Fruit fly (Drosophila melanogaster): ENCODE measurements around the gene CG42724.

Gene CG42724

DNA sequence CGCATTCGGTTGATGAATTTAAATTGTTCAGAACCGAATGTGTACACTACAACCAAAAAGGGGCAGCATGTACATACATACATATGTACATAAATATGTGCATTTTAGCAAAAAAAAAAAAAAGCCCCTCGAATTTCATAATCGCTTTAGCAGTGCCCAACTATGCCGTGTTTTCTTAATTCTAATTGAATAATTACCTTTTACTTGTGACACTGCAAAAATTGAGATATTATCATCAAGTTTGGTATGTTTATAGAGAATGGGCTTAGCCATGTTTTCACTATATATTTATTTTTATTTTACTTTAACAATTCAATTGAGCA, 33.4 kb upstream of the CG42724 start (continued):
- no peak for TF ChIP-seq Gug (GFP tag; IDR thresholded peaks at IDR 0.05)
- no peak for TF ChIP-seq CG7368 (GFP tag; optimal IDR thresholded peaks at IDR 0.05)
- no peak for TF ChIP-seq dsx (GFP tag; optimal IDR thresholded peaks at IDR 0.05; ENCODE audit: poor library complexity, severe bottlenecking)
- no peak for TF ChIP-seq Blimp-1 (GFP tag; optimal IDR thresholded peaks at IDR 0.05)
- no peak for TF ChIP-seq vri (GFP tag; optimal IDR thresholded peaks at IDR 0.05)
- TF ChIP-seq pdm3 (GFP tag; optimal IDR thresholded peaks at IDR 0.05) = no peak

dm6 chr3R:6400710-6401521, 32.8 kb upstream of the CG42724 start:
- no peak for TF ChIP-seq Lpt (GFP tag; optimal IDR thresholded peaks at IDR 0.05)
- no peak for TF ChIP-seq CG31627 (GFP tag; optimal IDR thresholded peaks at IDR 0.05)
- TF ChIP-seq fkh (GFP tag; optimal IDR thresholded peaks at IDR 0.05) = peak; percentile 78
- TF ChIP-seq salr (GFP tag; optimal IDR thresholded peaks at IDR 0.05) = no peak
- TF ChIP-seq CG11762 (GFP tag; optimal IDR thresholded peaks at IDR 0.05; ENCODE audit: insufficient read depth) = no peak
- no peak for TF ChIP-seq cyc (GFP tag; optimal IDR thresholded peaks at IDR 0.05)
- TF ChIP-seq CG6163 (GFP tag; IDR thresholded peaks at IDR 0.05) = no peak
- no peak for TF ChIP-seq Eip78C (GFP tag)
- no peak for TF ChIP-seq CG6792 (GFP tag; optimal IDR thresholded peaks at IDR 0.05)
- TF ChIP-seq CG6854 (GFP tag; optimal IDR thresholded peaks at IDR 0.05) = peak; percentile 76
- TF ChIP-seq dac (GFP tag; optimal IDR thresholded peaks at IDR 0.05) = no peak
- TF ChIP-seq ss (GFP tag; optimal IDR thresholded peaks at IDR 0.05) = peak in 1 of 2 experiments; percentile 7
- TF ChIP-seq CG11294 (GFP tag; IDR thresholded peaks at IDR 0.05) = no peak
- no peak for TF ChIP-seq Hr39 (GFP tag; optimal IDR thresholded peaks at IDR 0.05)
- TF ChIP-seq spab (GFP tag; optimal IDR thresholded peaks at IDR 0.05) = no peak
- peak; percentile 26 for TF ChIP-seq Sox14 (GFP tag; optimal IDR thresholded peaks at IDR 0.05)
- no peak for TF ChIP-seq eg (GFP tag; IDR thresholded peaks at IDR 0.05)
- no peak for TF ChIP-seq Sox102F (GFP tag; optimal IDR thresholded peaks at IDR 0.05)
- TF ChIP-seq fd59A (GFP tag; optimal IDR thresholded peaks at IDR 0.05) = no peak
- TF ChIP-seq svp (GFP tag) = no peak
- TF ChIP-seq vri (GFP tag; optimal IDR thresholded peaks at IDR 0.05) = peak; percentile 5
- no peak for TF ChIP-seq Met (GFP tag; optimal IDR thresholded peaks at IDR 0.05)
- TF ChIP-seq CG7368 (GFP tag; optimal IDR thresholded peaks at IDR 0.05) = no peak
- no peak for TF ChIP-seq CG11902 (GFP tag; optimal IDR thresholded peaks at IDR 0.05)
- no peak for TF ChIP-seq CG1621 (tag; optimal IDR thresholded peaks at IDR 0.05)
- no peak for TF ChIP-seq Sox15 (GFP tag; optimal IDR thresholded peaks at IDR 0.05)
- TF ChIP-seq Hr38 (GFP tag; optimal IDR thresholded peaks at IDR 0.05) = no peak
- TF ChIP-seq dsx (GFP tag; optimal IDR thresholded peaks at IDR 0.05; ENCODE audit: poor library complexity, severe bottlenecking) = no peak

- TF ChIP-seq svp (GFP tag) (no peak), lz (GFP tag; optimal IDR thresholded peaks at IDR 0.05) (no peak), CG6854 (GFP tag; optimal IDR thresholded peaks at IDR 0.05) (no peak), Hr39 (GFP tag; optimal IDR thresholded peaks at IDR 0.05) (no peak)
These were observed 31.7 kb upstream of the CG42724 start for dm6 chr3R:6399752-6400151.

DNA sequence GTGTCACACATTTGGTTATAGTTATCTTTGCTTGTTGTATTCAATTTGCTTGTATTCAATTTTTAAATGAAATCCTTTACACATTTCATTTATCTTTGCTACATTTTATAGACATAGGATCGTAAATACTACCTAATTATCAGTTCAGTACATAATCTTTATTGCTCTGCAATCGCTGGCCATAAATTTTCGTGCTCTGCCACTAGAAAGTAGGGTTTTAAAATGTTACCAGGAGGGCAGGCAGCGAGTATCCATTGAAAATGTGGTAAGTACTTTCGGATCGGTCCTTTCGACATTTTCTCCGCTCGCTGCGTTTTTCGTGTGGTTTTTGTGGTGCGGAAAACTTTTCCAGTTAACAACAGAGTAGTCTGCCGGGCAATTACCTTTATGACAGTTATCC, 31.2 kb upstream of the CG42724 start:
- TF ChIP-seq CG9139 (GFP tag; optimal IDR thresholded peaks at IDR 0.05) = no peak
- no peak for TF ChIP-seq salr (GFP tag; optimal IDR thresholded peaks at IDR 0.05)
- TF ChIP-seq Sox102F (GFP tag; optimal IDR thresholded peaks at IDR 0.05) = peak; percentile 9
- TF ChIP-seq eg (GFP tag; IDR thresholded peaks at IDR 0.05) = no peak

dm6 chr3R:6397611-6398092, 29.6 kb upstream of the CG42724 start:
- TF ChIP-seq CG6792 (GFP tag; optimal IDR thresholded peaks at IDR 0.05) (peak; percentile 57), Hr4 (GFP tag; optimal IDR thresholded peaks at IDR 0.05) (peak; percentile 2), Sox15 (GFP tag; optimal IDR thresholded peaks at IDR 0.05) (peak; percentile 10), CG3032 (tag; optimal IDR thresholded peaks at IDR 0.05) (peak; percentile 15), Hr39 (GFP tag; optimal IDR thresholded peaks at IDR 0.05) (peak; percentile 74), CG11902 (GFP tag; optimal IDR thresholded peaks at IDR 0.05) (peak; percentile 40), CG10631 (GFP tag; optimal IDR thresholded peaks at IDR 0.05) (peak; percentile 20), svp (GFP tag) (peak; percentile 83), esn (GFP tag; optimal IDR thresholded peaks at IDR 0.05) (peak; percentile 72), CG15336 (GFP tag; IDR thresholded peaks at IDR 0.05) (peak; percentile 48; the same call in 1 of the 2 replicates), CG6163 (GFP tag; IDR thresholded peaks at IDR 0.05) (0 out of 3 replicates have a peak, but pooled peaks have one; percentile 34), ss (GFP tag; optimal IDR thresholded peaks at IDR 0.05) (peak in 1 of 2 experiments; percentile 9), net (GFP tag; optimal IDR thresholded peaks at IDR 0.05) (peak; percentile 27), Gug (GFP tag; IDR thresholded peaks at IDR 0.05) (0 out of 2 replicates have a peak, but pooled peaks have one; percentile 10), acj6 (GFP tag; optimal IDR thresholded peaks at IDR 0.05) (peak; percentile 37), dac (GFP tag; optimal IDR thresholded peaks at IDR 0.05) (no peak), CG9139 (GFP tag; optimal IDR thresholded peaks at IDR 0.05) (no peak), CG11294 (GFP tag; IDR thresholded peaks at IDR 0.05) (no peak), CG34406 (GFP tag; optimal IDR thresholded peaks at IDR 0.05) (peak; percentile 46), CG11762 (GFP tag; optimal IDR thresholded peaks at IDR 0.05; ENCODE audit: insufficient read depth) (no peak)
